Fruit fly (Drosophila melanogaster) whole organism, embryonic: ENCODE data around the gene Rilpl.

Experiments
- Aef1 ChIP-seq: fragments of 200-800 bp; sonication (Bioruptor generic); IDR thresholded peaks from 3 replicates; pipeline ENCODE4 v1.3.6; 2022; ENCODE audit warnings: missing biosample characterization, missing genetic modification characterization
- Atf3 ChIP-seq: fragments of 200-800 bp; sonication (Bioruptor generic); optimal IDR thresholded peaks from 3 replicates; lab custom pipeline; 2016; ENCODE audit warnings: missing biosample characterization, missing genetic modification characterization
- Bteb2 ChIP-seq: fragments of 200-800 bp; sonication (Bioruptor generic); optimal IDR thresholded peaks from 2 replicates; lab custom pipeline; 2016; ENCODE audit warnings: missing biosample characterization, missing genetic modification characterization
- CG10209 ChIP-seq: fragments of 200-800 bp; sonication (Bioruptor generic); optimal IDR thresholded peaks from 3 replicates; lab custom pipeline; 2017; ENCODE audit warnings: missing biosample characterization, mild to moderate bottlenecking, missing genetic modification characterization, missing genetic modification reagents
- CG12104 ChIP-seq: fragments of 200-800 bp; sonication (Bioruptor generic); optimal IDR thresholded peaks from 3 replicates; lab custom pipeline; 2016; ENCODE audit warnings: missing biosample characterization, missing genetic modification characterization
- CG13287 ChIP-seq: fragments of 200-800 bp; sonication (Bioruptor generic); IDR thresholded peaks from 2 replicates; pipeline ENCODE4 v1.3.6; 2022; ENCODE audit warnings: missing biosample characterization, missing genetic modification characterization; ENCODE audit not compliant: partially characterized antibody
- CG14050 ChIP-seq: fragments of 200-800 bp; sonication (Bioruptor generic); IDR thresholded peaks from 3 replicates; pipeline ENCODE4 v1.3.6; 2022; ENCODE audit warnings: missing biosample characterization, missing genetic modification characterization
- CG1603 ChIP-seq: fragments of 200-800 bp; sonication (Bioruptor generic); optimal IDR thresholded peaks from 2 replicates; lab custom pipeline; 2019; ENCODE audit warnings: missing biosample characterization, mild to moderate bottlenecking, missing genetic modification characterization, moderate library complexity
- CG17568 ChIP-seq: fragments of 200-800 bp; sonication (Bioruptor generic); optimal IDR thresholded peaks from 2 replicates; lab custom pipeline; 2018; ENCODE audit warnings: missing biosample characterization, mild to moderate bottlenecking, missing genetic modification characterization, moderate library complexity
- CG17829 ChIP-seq: fragments of 200-800 bp; optimal IDR thresholded peaks from 2 replicates; lab custom pipeline; 2019; ENCODE audit warnings: missing biosample characterization, mild to moderate bottlenecking, missing genetic modification characterization, moderate library complexity
- CG1832 ChIP-seq: fragments of 200-800 bp; sonication (Bioruptor generic); optimal IDR thresholded peaks from 2 replicates; lab custom pipeline; 2017; ENCODE audit warnings: missing biosample characterization, mild to moderate bottlenecking, missing genetic modification characterization, inconsistent platforms
- CG30020 ChIP-seq: fragments of 200-800 bp; optimal IDR thresholded peaks from 2 replicates; lab custom pipeline; 2019; ENCODE audit warnings: missing biosample characterization, mild to moderate bottlenecking, missing genetic modification characterization, moderate library complexity
- CG34376 ChIP-seq: fragments of 200-800 bp; sonication (Bioruptor generic); optimal IDR thresholded peaks from 2 replicates; lab custom pipeline; 2018; ENCODE audit warnings: missing biosample characterization, mild to moderate bottlenecking, missing genetic modification characterization
- CG3995 ChIP-seq: fragments of 200-800 bp; sonication (Bioruptor generic); optimal IDR thresholded peaks from 3 replicates; lab custom pipeline; 2016; ENCODE audit warnings: missing biosample characterization, missing genetic modification characterization
- CG4328 ChIP-seq: fragments of 200-800 bp; sonication (Bioruptor generic); optimal IDR thresholded peaks from 3 replicates; lab custom pipeline; 2017; ENCODE audit warnings: missing biosample characterization, missing genetic modification reagents, missing genetic modification characterization
- CG4730 ChIP-seq: fragments of 200-800 bp; sonication (Bioruptor generic); IDR thresholded peaks from 2 replicates; pipeline ENCODE4 v1.3.6; 2022; ENCODE audit warnings: missing biosample characterization, missing genetic modification characterization
- CG7556 ChIP-seq: fragments of 200-800 bp; sonication (Bioruptor generic); optimal IDR thresholded peaks from 2 replicates; lab custom pipeline; 2017; ENCODE audit warnings: missing biosample characterization, mild to moderate bottlenecking, missing genetic modification characterization
- CG8290 ChIP-seq, 3 experiments: fragments of 200-800 bp; sonication (Bioruptor generic); optimal IDR thresholded peaks; 2 replicates each; lab custom pipeline; 2016 to 2019; ENCODE audit warnings: missing biosample characterization in 3 of 3, missing genetic modification characterization in 3 of 3, mild to moderate bottlenecking in 2 of 3, moderate library complexity in 1 of 3
- CG8359 ChIP-seq: fragments of 200-800 bp; sonication (Bioruptor generic); optimal IDR thresholded peaks from 2 replicates; lab custom pipeline; 2017; ENCODE audit warnings: missing biosample characterization, mild to moderate bottlenecking, missing genetic modification characterization, borderline replicate concordance
- CG9215 ChIP-seq: fragments of 200-800 bp; sonication (Bioruptor generic); IDR thresholded peaks from 2 replicates; pipeline ENCODE4 v1.3.6; 2022; ENCODE audit warnings: missing biosample characterization, missing genetic modification characterization
- Doc3 ChIP-seq: fragments of 200-800 bp; sonication (Bioruptor generic); IDR thresholded peaks from 3 replicates; pipeline ENCODE4 v1.3.6; 2022; ENCODE audit warnings: missing biosample characterization, missing genetic modification characterization; ENCODE audit not compliant: partially characterized antibody
- Drgx ChIP-seq: fragments of 200-800 bp; sonication (Bioruptor generic); IDR thresholded peaks from 2 replicates; pipeline ENCODE4 v1.3.6; 2022; ENCODE audit warnings: missing biosample characterization, missing genetic modification characterization
- GATAe ChIP-seq: fragments of 200-800 bp; sonication (Bioruptor generic); conservative IDR thresholded peaks from 2 replicates; pipeline ENCODE4 v1.3.6; 2022; ENCODE audit warnings: missing biosample characterization, missing genetic modification characterization
- Lpt ChIP-seq: fragments of >200 bp; optimal IDR thresholded peaks from 2 replicates; lab custom pipeline; 2018; ENCODE audit warnings: missing biosample characterization, missing genetic modification characterization
- MBD-R2 ChIP-seq: fragments of 200-800 bp; sonication (Bioruptor generic); IDR thresholded peaks from 2 replicates; pipeline ENCODE4 v1.3.6; 2022; ENCODE audit warnings: missing biosample characterization, missing genetic modification characterization
- NC2α ChIP-seq: fragments of 200-800 bp; sonication (Bioruptor generic); optimal IDR thresholded peaks from 2 replicates; lab custom pipeline; 2016; ENCODE audit warnings: missing biosample characterization, missing genetic modification characterization
- NC2β ChIP-seq: fragments of 200-800 bp; sonication (Bioruptor generic); optimal IDR thresholded peaks from 2 replicates; lab custom pipeline; 2016; ENCODE audit warnings: missing biosample characterization, missing genetic modification characterization
- NFAT ChIP-seq: fragments of 200-800 bp; sonication (Bioruptor generic); IDR thresholded peaks from 2 replicates; pipeline ENCODE4 v1.3.6; 2022; ENCODE audit warnings: missing biosample characterization, missing genetic modification characterization
- Neu2 ChIP-seq: fragments of 200-800 bp; sonication (Bioruptor generic); optimal IDR thresholded peaks from 3 replicates; lab custom pipeline; 2016; ENCODE audit warnings: missing biosample characterization, missing genetic modification characterization, borderline replicate concordance
- Pdp1 ChIP-seq, 2 experiments: fragments of 200-800 bp; sonication (Bioruptor generic); optimal IDR thresholded peaks; 3 replicates each; lab custom pipeline; 2016; ENCODE audit warnings: missing biosample characterization in 2 of 2, missing genetic modification characterization in 2 of 2, mild to moderate bottlenecking in 1 of 2, moderate library complexity in 1 of 2
- Taf1 ChIP-seq: fragments of 200-800 bp; sonication (Bioruptor generic); IDR thresholded peaks from 2 replicates; pipeline ENCODE4 v1.3.6; 2022; ENCODE audit warnings: missing biosample characterization, missing genetic modification characterization
- Xrp1 ChIP-seq: fragments of 200-800 bp; sonication (Bioruptor generic); IDR thresholded peaks from 2 replicates; pipeline ENCODE4 v1.3.6; 2022; ENCODE audit warnings: missing biosample characterization, missing genetic modification characterization
- ac ChIP-seq: fragments of 200-800 bp; sonication (Bioruptor generic); optimal IDR thresholded peaks from 3 replicates; lab custom pipeline; 2017; ENCODE audit warnings: missing biosample characterization, mild to moderate bottlenecking, missing genetic modification characterization
- bbx ChIP-seq: fragments of 200-800 bp; sonication (Bioruptor generic); IDR thresholded peaks from 2 replicates; pipeline ENCODE4 v1.3.6; 2022; ENCODE audit warnings: missing biosample characterization, missing genetic modification characterization; ENCODE audit not compliant: partially characterized antibody
- bsh ChIP-seq, 2 experiments: fragments of 200-800 bp; sonication (Bioruptor generic); optimal IDR thresholded peaks; 2 replicates each; lab custom pipeline; 2017 to 2018; ENCODE audit warnings: mild to moderate bottlenecking in 2 of 2, missing biosample characterization in 2 of 2, missing genetic modification characterization in 2 of 2, moderate library complexity in 1 of 2
- cad ChIP-seq: fragments of >200 bp; optimal IDR thresholded peaks from 2 replicates; lab custom pipeline; 2017; ENCODE audit warnings: missing biosample characterization, missing genetic modification characterization
- croc ChIP-seq: fragments of 200-800 bp; sonication (Bioruptor generic); conservative IDR thresholded peaks from 3 replicates; pipeline ENCODE4 v1.3.6; 2022; ENCODE audit warnings: missing biosample characterization, missing genetic modification characterization
- dmrt11E ChIP-seq: fragments of 200-800 bp; sonication (Bioruptor generic); optimal IDR thresholded peaks from 3 replicates; lab custom pipeline; 2018; ENCODE audit warnings: missing biosample characterization, mild to moderate bottlenecking, missing genetic modification characterization, moderate library complexity
- gcm ChIP-seq: fragments of 200-800 bp; sonication (Bioruptor generic); optimal IDR thresholded peaks from 2 replicates; lab custom pipeline; 2019; ENCODE audit warnings: missing biosample characterization, mild to moderate bottlenecking, missing genetic modification characterization, moderate library complexity
- gfzf ChIP-seq: fragments of 200-800 bp; sonication (Bioruptor generic); optimal IDR thresholded peaks from 2 replicates; lab custom pipeline; 2016; ENCODE audit warnings: missing biosample characterization, mild to moderate bottlenecking, missing genetic modification characterization, moderate library complexity
- grn ChIP-seq: fragments of 200-800 bp; sonication (Bioruptor generic); optimal IDR thresholded peaks from 3 replicates; lab custom pipeline; 2017; ENCODE audit warnings: missing biosample characterization, missing genetic modification characterization
- ind ChIP-seq: fragments of 200-800 bp; sonication (Bioruptor generic); optimal IDR thresholded peaks from 3 replicates; lab custom pipeline; 2016; ENCODE audit warnings: missing biosample characterization, missing genetic modification characterization
- ken ChIP-seq: fragments of 200-800 bp; sonication (Bioruptor generic); IDR thresholded peaks from 3 replicates; pipeline ENCODE4 v1.3.6; 2022; ENCODE audit warnings: missing biosample characterization, missing genetic modification characterization
- org-1 ChIP-seq: fragments of 200-800 bp; sonication (Bioruptor generic); optimal IDR thresholded peaks from 2 replicates; lab custom pipeline; 2017; ENCODE audit warnings: missing biosample characterization, missing genetic modification characterization
- pfk ChIP-seq: fragments of 200-800 bp; sonication (Bioruptor generic); optimal IDR thresholded peaks from 2 replicates; lab custom pipeline; 2018; ENCODE audit warnings: missing biosample characterization, mild to moderate bottlenecking, missing genetic modification characterization, moderate library complexity
- prd ChIP-seq, 3 experiments: fragments of >200 bp in 2 of 3; fragments of 200-800 bp in 1 of 3; sonication (Bioruptor generic) in 1 of 3; optimal IDR thresholded peaks in 2 of 3; IDR thresholded peaks in 1 of 3; 2 replicates in 2 of 3; 3 replicates in 1 of 3; pipeline versions ENCODE4 v1.3.6 to Lab custom; 2017 to 2022; ENCODE audit warnings: missing biosample characterization in 1 of 3, missing genetic modification characterization in 1 of 3
- sug ChIP-seq: fragments of 200-800 bp; optimal IDR thresholded peaks from 2 replicates; lab custom pipeline; 2019; ENCODE audit warnings: missing biosample characterization, mild to moderate bottlenecking, missing genetic modification characterization, moderate library complexity
- unc-4 ChIP-seq: fragments of 200-800 bp; sonication (Bioruptor generic); IDR thresholded peaks from 2 replicates; pipeline ENCODE4 v1.3.6; 2022; ENCODE audit warnings: missing biosample characterization, missing genetic modification characterization; ENCODE audit not compliant: partially characterized antibody
- unpg ChIP-seq: fragments of 200-800 bp; sonication (Bioruptor generic); optimal IDR thresholded peaks from 3 replicates; lab custom pipeline; 2018; ENCODE audit warnings: missing biosample characterization, mild to moderate bottlenecking, missing genetic modification characterization, moderate library complexity

Rilpl gene

DNA sequence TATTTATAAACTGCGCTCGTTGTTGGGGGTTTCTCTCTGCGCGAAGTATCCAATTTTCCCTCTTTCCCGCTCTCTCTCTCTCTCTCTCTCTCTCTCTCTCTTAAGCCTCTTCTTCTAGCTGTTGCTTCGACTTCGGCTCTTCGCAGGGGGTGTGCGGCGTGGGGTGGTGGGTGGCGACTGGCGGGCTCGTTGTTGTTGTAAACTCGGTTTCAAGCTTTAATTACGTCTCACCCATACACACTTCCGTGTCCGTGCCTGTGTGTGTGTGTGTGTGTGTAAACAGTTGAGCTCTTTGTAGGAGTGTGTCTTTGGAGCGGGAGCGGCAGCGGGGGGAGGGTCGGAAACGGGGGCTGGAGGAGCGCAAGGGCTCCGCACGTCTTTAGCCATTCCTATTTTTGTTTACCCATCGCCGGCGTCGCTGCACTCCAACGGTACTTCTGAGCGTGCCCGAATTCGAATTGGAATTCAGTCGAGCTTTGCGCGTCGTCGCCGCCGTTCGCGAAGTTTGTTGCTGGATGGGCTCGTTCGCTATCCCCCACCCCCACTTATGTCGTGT, 4.6 kb upstream of the Rilpl start (continued):
- TF ChIP-seq prd (optimal IDR thresholded peaks at IDR 0.05; lab: Kevin White, UChicago) (no peak), prd (GFP tag; IDR thresholded peaks at IDR 0.05; lab: Robert Waterston, UW) (no peak), NC2β (GFP tag; lab: Kevin White, UChicago) (no peak), Doc3 (peak; percentile 36; the same call in 1 of the 3 replicates), CG30020 (tag; lab: Kevin White, UChicago) (no peak), Aef1 (GFP tag; lab: Robert Waterston, UW) (peak; percentile 38; the same call in 1 of the 3 replicates), CG34376 (GFP tag; lab: Kevin White, UChicago) (no peak), NC2α (no peak), ac (GFP tag; lab: Kevin White, UChicago) (no peak), sug (peak; percentile 86), CG9215 (no peak), pfk (GFP tag; lab: Kevin White, UChicago) (no peak), NFAT (GFP tag; lab: Robert Waterston, UW) (no peak), CG13287 (GFP tag; lab: Robert Waterston, UW) (no peak), CG14050 (GFP tag; lab: Robert Waterston, UW) (no peak), CG17568 (GFP tag; lab: Kevin White, UChicago) (no peak), CG7556 (GFP tag; lab: Kevin White, UChicago) (no peak), Neu2 (GFP tag; lab: Kevin White, UChicago) (no peak), CG8290 (GFP tag; optimal IDR thresholded peaks at IDR 0.05; lab: Kevin White, UChicago) (no peak), CG8290 (tag; optimal IDR thresholded peaks at IDR 0.05; lab: Kevin White, UChicago) (no peak), CG8359 (GFP tag; lab: Kevin White, UChicago) (no peak), bsh (GFP tag; optimal IDR thresholded peaks at IDR 0.05; lab: Kevin White, UChicago) (no peak), gcm (GFP tag; lab: Kevin White, UChicago) (no peak), unpg (GFP tag; lab: Kevin White, UChicago) (no peak), Bteb2 (GFP tag; lab: Kevin White, UChicago) (no peak), CG4328 (GFP tag; lab: Kevin White, UChicago) (no peak), bbx (no peak), Pdp1 (GFP tag; optimal IDR thresholded peaks at IDR 0.05; lab: Kevin White, UChicago) (no peak), Atf3 (no peak), Xrp1 (no peak), GATAe (GFP tag; lab: Robert Waterston, UW) (no peak), MBD-R2 (no peak), org-1 (no peak), grn (no peak), unc-4 (no peak), ken (GFP tag; lab: Robert Waterston, UW) (no peak), CG10209 (GFP tag; lab: Kevin White, UChicago) (no peak), CG12104 (GFP tag; lab: Kevin White, UChicago) (no peak), CG4730 (GFP tag; lab: Robert Waterston, UW) (no peak), Taf1 (GFP tag; lab: Robert Waterston, UW) (no peak), CG1832 (peak; percentile 43), CG1603 (tag; lab: Kevin White, UChicago) (no peak), CG17829 (tag; lab: Kevin White, UChicago) (no peak), croc (GFP tag; lab: Robert Waterston, UW) (no peak), CG3995 (GFP tag; lab: Kevin White, UChicago) (no peak), gfzf (no peak), dmrt11E (tag; lab: Kevin White, UChicago) (no peak), cad (GFP tag; lab: Kevin White, UChicago) (no peak), ind (GFP tag; lab: Kevin White, UChicago) (no peak), Lpt (GFP tag; lab: Kevin White, UChicago) (peak; percentile 70), Drgx (GFP tag; lab: Robert Waterston, UW) (no peak)
